Fruit fly (Drosophila melanogaster) whole organism, embryonic: ENCODE data around the gene Ak1.

ENCODE experiments used
- CG2129 ChIP-seq: fragments of 200-800 bp; sonication (Bioruptor generic); IDR thresholded peaks from 2 replicates; pipeline ENCODE4 v1.3.6; 2022; ENCODE audit warnings: missing biosample characterization, missing genetic modification characterization; ENCODE audit not compliant: partially characterized antibody
- CG43689 ChIP-seq: fragments of 200-800 bp; sonication (Bioruptor generic); IDR thresholded peaks from 2 replicates; pipeline ENCODE4 v1.3.6; 2022; ENCODE audit warnings: missing biosample characterization, missing genetic modification characterization
- bbx ChIP-seq: fragments of 200-800 bp; sonication (Bioruptor generic); IDR thresholded peaks from 2 replicates; pipeline ENCODE4 v1.3.6; 2022; ENCODE audit warnings: missing biosample characterization, missing genetic modification characterization; ENCODE audit not compliant: partially characterized antibody

DNA sequence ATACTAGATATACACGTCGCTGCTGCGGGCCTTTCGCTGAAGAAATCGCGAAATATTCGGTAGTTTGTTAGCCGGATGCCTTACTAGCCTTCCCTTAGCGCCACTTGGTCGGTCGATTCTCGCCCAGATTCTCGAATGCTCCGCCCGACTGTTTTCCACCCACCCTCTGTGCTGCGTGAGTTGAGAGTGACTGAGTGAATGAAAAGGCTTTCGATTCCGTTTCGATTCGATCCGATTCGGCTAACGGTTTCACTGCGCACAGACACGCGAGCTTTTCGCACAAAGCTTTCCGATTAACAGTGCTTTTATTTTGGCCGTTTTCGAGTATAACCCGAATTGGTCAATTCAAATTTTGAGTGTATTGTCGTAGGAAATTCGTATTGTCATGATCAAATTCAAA lies at the start of gene Ak1:
- TF ChIP-seq CG43689 (GFP tag; lab: Robert Waterston, UW) = no peak
- peak; percentile 37; the same call in 1 of the 2 replicates for TF ChIP-seq bbx (GFP tag; lab: Robert Waterston, UW)
- no peak for TF ChIP-seq CG2129
